Fruit fly (Drosophila melanogaster): ENCODE measurements around the gene CG1571.
A peak's percentile ranks its signal among the peaks of the same experiment; 100 is the strongest.

Gene CG1571

dm6 chrX:8075300-8075927, at the start of gene CG1571, which contains the start of gene Upf2:
TSS of gene CG1571 (plus strand) at chrX:8075877.
TSS of gene Upf2 (minus strand) at chrX:8075466.
- no peak for TF ChIP-seq Sin3A (optimal IDR thresholded peaks at IDR 0.05)
- no peak for TF ChIP-seq insv (optimal IDR thresholded peaks at IDR 0.05)
- TF ChIP-seq h (optimal IDR thresholded peaks at IDR 0.05) = no peak
- no peak for TF ChIP-seq ttk (optimal IDR thresholded peaks at IDR 0.05)
- no peak for TF ChIP-seq psq (optimal IDR thresholded peaks at IDR 0.05)
- TF ChIP-seq Myc (optimal IDR thresholded peaks at IDR 0.05) = no peak

- no peak for TF ChIP-seq psq (optimal IDR thresholded peaks at IDR 0.05)
- no peak for TF ChIP-seq h (optimal IDR thresholded peaks at IDR 0.05)
- TF ChIP-seq ttk (optimal IDR thresholded peaks at IDR 0.05) = no peak
- TF ChIP-seq Myc (optimal IDR thresholded peaks at IDR 0.05) = no peak
- TF ChIP-seq Sin3A (optimal IDR thresholded peaks at IDR 0.05) = no peak
- TF ChIP-seq insv (optimal IDR thresholded peaks at IDR 0.05) = no peak
Observed at dm6 chrX:8037334-8037733, 38.3 kb upstream of the CG1571 start, which contains the start of gene CG2233. TSS of gene CG2233 (minus strand) at chrX:8037517.

DNA sequence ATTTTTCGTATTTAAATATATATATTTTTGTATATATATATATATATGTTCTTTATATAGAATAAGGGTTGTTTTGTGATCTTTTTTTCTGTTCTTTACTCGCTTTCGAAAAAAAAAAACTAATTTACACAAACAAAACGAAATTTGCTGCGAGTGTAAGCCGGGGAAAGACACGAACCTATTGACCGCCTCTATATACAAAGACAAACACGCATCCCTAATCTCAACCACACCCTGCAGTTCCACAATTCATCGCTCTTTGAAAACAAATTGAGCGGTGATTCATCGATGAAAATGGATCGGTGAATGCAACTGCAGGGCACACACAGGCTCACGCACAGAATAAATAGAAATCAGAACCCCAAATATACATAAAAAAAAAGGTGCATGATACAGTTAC, 36.7 kb upstream of the CG1571 start:
- no peak for TF ChIP-seq psq (optimal IDR thresholded peaks at IDR 0.05)
- TF ChIP-seq insv (optimal IDR thresholded peaks at IDR 0.05) = no peak

dm6 chrX:8046520-8046919, 29.2 kb upstream of the CG1571 start:
- TF ChIP-seq ttk (optimal IDR thresholded peaks at IDR 0.05) (no peak), Myc (optimal IDR thresholded peaks at IDR 0.05) (no peak), h (optimal IDR thresholded peaks at IDR 0.05) (no peak), Sin3A (optimal IDR thresholded peaks at IDR 0.05) (no peak), insv (optimal IDR thresholded peaks at IDR 0.05) (no peak), psq (optimal IDR thresholded peaks at IDR 0.05) (no peak)

dm6 chrX:8049292-8049691, 26.4 kb upstream of the CG1571 start:
- TF ChIP-seq Sin3A (optimal IDR thresholded peaks at IDR 0.05) (no peak), ttk (optimal IDR thresholded peaks at IDR 0.05) (no peak), Myc (optimal IDR thresholded peaks at IDR 0.05) (no peak), psq (optimal IDR thresholded peaks at IDR 0.05) (no peak), h (optimal IDR thresholded peaks at IDR 0.05) (no peak), insv (optimal IDR thresholded peaks at IDR 0.05) (no peak)

- no peak for TF ChIP-seq Sin3A (optimal IDR thresholded peaks at IDR 0.05)
- no peak for TF ChIP-seq Myc (optimal IDR thresholded peaks at IDR 0.05)
- TF ChIP-seq insv (optimal IDR thresholded peaks at IDR 0.05) = no peak
- TF ChIP-seq h (optimal IDR thresholded peaks at IDR 0.05) = no peak
- TF ChIP-seq psq (optimal IDR thresholded peaks at IDR 0.05) = no peak
- no peak for TF ChIP-seq ttk (optimal IDR thresholded peaks at IDR 0.05)
Observed at dm6 chrX:8056084-8056483, 19.6 kb upstream of the CG1571 start.

dm6 chrX:8056597-8057228, 19.0 kb upstream of the CG1571 start:
- TF ChIP-seq Myc (optimal IDR thresholded peaks at IDR 0.05) (no peak), insv (optimal IDR thresholded peaks at IDR 0.05) (no peak), h (optimal IDR thresholded peaks at IDR 0.05) (no peak), psq (optimal IDR thresholded peaks at IDR 0.05) (no peak), Sin3A (optimal IDR thresholded peaks at IDR 0.05) (no peak), ttk (optimal IDR thresholded peaks at IDR 0.05) (no peak)

- TF ChIP-seq ttk (optimal IDR thresholded peaks at IDR 0.05) (no peak), h (optimal IDR thresholded peaks at IDR 0.05) (no peak), insv (optimal IDR thresholded peaks at IDR 0.05) (no peak), Myc (optimal IDR thresholded peaks at IDR 0.05) (no peak), psq (optimal IDR thresholded peaks at IDR 0.05) (no peak), Sin3A (optimal IDR thresholded peaks at IDR 0.05) (no peak)
Observed at dm6 chrX:8057299-8057730, 18.4 kb upstream of the CG1571 start.

DNA sequence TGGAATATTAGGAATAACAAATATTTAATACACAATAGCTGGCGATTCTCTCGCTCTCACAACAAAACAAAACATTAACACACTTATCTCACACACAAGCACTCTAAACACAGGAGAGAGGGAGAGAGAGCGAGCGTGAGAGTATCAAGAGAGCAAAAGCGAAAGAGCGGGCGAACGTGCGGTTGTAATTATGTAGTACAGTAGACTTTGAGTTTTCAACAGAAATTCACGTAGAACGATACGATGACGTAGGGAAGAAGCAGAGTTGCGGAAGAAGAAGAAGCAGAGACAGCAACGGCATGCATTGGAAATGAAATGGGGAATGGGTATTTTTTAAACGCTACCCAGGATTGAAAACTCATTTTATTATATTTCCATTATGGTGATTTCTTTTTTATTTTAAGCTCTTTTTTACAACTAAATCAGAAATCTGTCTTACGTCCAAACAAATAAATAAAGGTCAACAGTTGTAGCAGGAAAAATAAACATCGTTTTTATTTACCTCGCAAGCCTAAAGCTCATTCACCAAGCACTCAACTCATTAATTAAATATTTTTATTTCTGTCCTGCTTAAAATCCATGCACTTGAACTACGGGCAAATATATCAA, 17.7 kb upstream of the CG1571 start:
- no peak for TF ChIP-seq Myc (optimal IDR thresholded peaks at IDR 0.05)
- no peak for TF ChIP-seq psq (optimal IDR thresholded peaks at IDR 0.05)
- TF ChIP-seq h (optimal IDR thresholded peaks at IDR 0.05) = no peak
- TF ChIP-seq insv (optimal IDR thresholded peaks at IDR 0.05) = no peak
- TF ChIP-seq Sin3A (optimal IDR thresholded peaks at IDR 0.05) = no peak
- no peak for TF ChIP-seq ttk (optimal IDR thresholded peaks at IDR 0.05)

DNA sequence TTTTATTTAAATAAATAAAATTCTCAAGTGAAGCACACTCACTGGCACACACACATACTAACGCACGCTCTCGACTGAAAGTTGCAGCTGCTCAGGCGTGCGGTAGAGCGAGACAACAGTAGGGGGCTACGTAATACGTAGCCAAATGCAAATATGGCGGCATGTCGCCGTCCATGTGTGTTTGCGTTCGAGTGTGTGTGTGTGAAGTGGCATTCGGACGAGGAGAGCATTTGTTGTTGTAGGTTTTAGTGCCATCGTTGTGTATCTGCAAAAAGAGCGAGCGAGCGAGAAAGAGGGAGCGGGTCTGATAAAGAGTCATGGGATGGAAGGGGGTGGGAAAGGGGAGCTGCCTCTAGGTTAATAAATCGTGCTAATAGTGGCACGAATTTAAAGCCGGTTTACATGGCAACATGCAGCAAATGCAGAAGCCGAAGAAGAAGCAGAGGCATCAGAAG, 17.2 kb upstream of the CG1571 start:
- no peak for TF ChIP-seq Sin3A (optimal IDR thresholded peaks at IDR 0.05)
- TF ChIP-seq ttk (optimal IDR thresholded peaks at IDR 0.05) = no peak
- no peak for TF ChIP-seq insv (optimal IDR thresholded peaks at IDR 0.05)
- no peak for TF ChIP-seq h (optimal IDR thresholded peaks at IDR 0.05)
- TF ChIP-seq psq (optimal IDR thresholded peaks at IDR 0.05) = no peak
- no peak for TF ChIP-seq Myc (optimal IDR thresholded peaks at IDR 0.05)

DNA sequence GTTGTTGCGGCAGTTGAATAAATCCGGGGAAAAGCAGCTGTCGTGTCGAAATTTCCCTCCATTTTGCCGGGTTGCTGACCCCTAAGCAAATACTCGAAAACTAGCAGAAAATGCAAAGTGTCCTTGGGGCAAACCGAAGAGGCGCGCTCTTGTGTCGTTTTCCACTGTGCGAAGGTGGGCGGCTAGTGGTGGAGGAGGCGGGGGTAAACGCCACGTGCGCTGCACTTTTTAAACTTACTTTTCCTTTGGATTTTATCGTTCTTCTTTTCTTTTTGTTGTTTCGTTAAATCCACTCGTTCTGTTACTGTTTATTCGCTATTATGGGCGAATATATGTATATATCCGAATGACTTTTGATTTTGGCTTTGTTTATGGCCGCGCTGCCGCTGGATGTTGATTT, 16.0 kb upstream of the CG1571 start:
- peak; percentile 51 for TF ChIP-seq ttk (optimal IDR thresholded peaks at IDR 0.05)
- TF ChIP-seq insv (optimal IDR thresholded peaks at IDR 0.05) = no peak

DNA sequence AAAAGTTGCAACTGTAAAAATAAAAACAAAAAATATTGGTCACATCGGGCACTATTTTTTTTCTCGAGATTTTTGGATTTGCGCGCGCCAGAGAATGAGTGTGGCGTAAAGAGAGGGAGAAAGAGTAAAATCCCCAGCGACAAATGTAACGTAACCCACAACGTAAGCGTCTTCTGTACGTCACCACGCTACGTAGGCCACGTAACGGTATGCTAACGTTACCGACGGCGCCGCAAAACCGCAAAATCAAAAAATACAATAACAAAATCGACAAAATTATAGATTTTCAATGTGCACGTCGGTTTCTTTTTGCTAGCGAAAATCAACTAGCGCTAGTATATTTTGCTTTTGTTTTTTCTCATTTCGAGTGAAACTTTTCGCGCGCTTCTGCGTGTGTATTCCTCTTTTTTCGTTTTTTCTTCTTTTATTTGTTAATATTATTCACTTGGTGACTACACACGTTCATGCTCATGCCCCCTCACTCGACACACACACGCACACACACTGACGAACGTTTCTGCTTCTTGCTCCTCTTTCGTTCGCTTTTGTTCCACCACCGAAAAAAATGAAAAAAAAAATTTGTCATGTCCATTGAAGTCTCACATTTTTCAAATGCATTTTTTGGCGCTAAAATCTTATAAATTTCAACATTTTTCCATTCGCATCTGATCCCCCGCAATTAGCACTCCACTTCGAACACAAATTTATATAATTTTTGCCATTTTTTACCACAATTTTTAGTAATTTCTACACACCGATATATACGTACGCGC, 15.3 kb upstream of the CG1571 start:
- TF ChIP-seq psq (optimal IDR thresholded peaks at IDR 0.05) (no peak), Myc (optimal IDR thresholded peaks at IDR 0.05) (no peak), insv (optimal IDR thresholded peaks at IDR 0.05) (no peak), ttk (optimal IDR thresholded peaks at IDR 0.05) (no peak), Sin3A (optimal IDR thresholded peaks at IDR 0.05) (no peak), h (optimal IDR thresholded peaks at IDR 0.05) (no peak)
